Fruit fly (Drosophila melanogaster) whole organism, embryonic: ENCODE results near the gene slmb.

Experiments used
- Antp ChIP-seq: fragments of 200-800 bp; sonication (Bioruptor generic); optimal IDR thresholded peaks from 3 replicates; lab custom pipeline; 2016; ENCODE audit warnings: missing biosample characterization, missing genetic modification characterization
- Atf6 ChIP-seq: fragments of 200-800 bp; sonication (Bioruptor generic); IDR thresholded peaks from 2 replicates; pipeline ENCODE4 v1.3.6; 2022; ENCODE audit warnings: missing biosample characterization, missing genetic modification characterization
- BEAF-32 ChIP-seq: fragments of 200-800 bp; sonication (Bioruptor generic); optimal IDR thresholded peaks from 3 replicates; lab custom pipeline; 2017; ENCODE audit warnings: missing biosample characterization, missing genetic modification characterization, mild to moderate bottlenecking, moderate library complexity, missing genetic modification reagents
- BtbVII ChIP-seq: fragments of 200-800 bp; sonication (Bioruptor generic); optimal IDR thresholded peaks from 3 replicates; lab custom pipeline; 2017; ENCODE audit warnings: missing biosample characterization, mild to moderate bottlenecking, missing genetic modification characterization
- CG10274 ChIP-seq: fragments of 200-800 bp; sonication (Bioruptor generic); optimal IDR thresholded peaks from 3 replicates; lab custom pipeline; 2017; ENCODE audit warnings: missing biosample characterization, mild to moderate bottlenecking, missing genetic modification characterization
- CG12769 ChIP-seq: fragments of 200-800 bp; sonication (Bioruptor generic); optimal IDR thresholded peaks from 2 replicates; lab custom pipeline; 2019; ENCODE audit warnings: missing biosample characterization, mild to moderate bottlenecking, missing genetic modification characterization, moderate library complexity
- CG14050 ChIP-seq: fragments of 200-800 bp; sonication (Bioruptor generic); IDR thresholded peaks from 3 replicates; pipeline ENCODE4 v1.3.6; 2022; ENCODE audit warnings: missing biosample characterization, missing genetic modification characterization
- CG14860 ChIP-seq: fragments of 200-800 bp; sonication (Bioruptor generic); IDR thresholded peaks from 3 replicates; pipeline ENCODE4 v1.3.6; 2022; ENCODE audit warnings: missing biosample characterization, missing genetic modification characterization; ENCODE audit not compliant: partially characterized antibody
- CG17829 ChIP-seq: fragments of 200-800 bp; optimal IDR thresholded peaks from 2 replicates; lab custom pipeline; 2019; ENCODE audit warnings: missing biosample characterization, mild to moderate bottlenecking, missing genetic modification characterization, moderate library complexity
- CG18011 ChIP-seq: fragments of 200-800 bp; sonication (Bioruptor generic); optimal IDR thresholded peaks from 2 replicates; lab custom pipeline; 2017; ENCODE audit warnings: missing biosample characterization, missing genetic modification characterization, mild to moderate bottlenecking, moderate library complexity, missing genotype
- CG18262 ChIP-seq: fragments of 200-800 bp; optimal IDR thresholded peaks from 3 replicates; lab custom pipeline; 2019; ENCODE audit warnings: missing biosample characterization, mild to moderate bottlenecking, missing genetic modification characterization, moderate library complexity
- CG2116 ChIP-seq: fragments of 200-800 bp; sonication (Bioruptor generic); optimal IDR thresholded peaks from 3 replicates; lab custom pipeline; 2018; ENCODE audit warnings: missing biosample characterization, mild to moderate bottlenecking, missing genetic modification characterization
- CG32532 ChIP-seq: fragments of 200-800 bp; sonication (Bioruptor generic); IDR thresholded peaks from 2 replicates; pipeline ENCODE4 v1.3.6; 2022; ENCODE audit warnings: missing biosample characterization, missing genetic modification characterization
- CG34224 ChIP-seq: fragments of 200-800 bp; sonication (Bioruptor generic); IDR thresholded peaks from 3 replicates; pipeline ENCODE4 v1.3.6; 2022; ENCODE audit warnings: missing biosample characterization, missing genetic modification characterization; ENCODE audit not compliant: partially characterized antibody
- CG6791 ChIP-seq: fragments of 200-800 bp; sonication (Bioruptor generic); IDR thresholded peaks from 3 replicates; pipeline ENCODE4 v1.3.6; 2022; ENCODE audit warnings: missing biosample characterization, missing genetic modification characterization; ENCODE audit not compliant: partially characterized antibody
- CG8478 ChIP-seq: fragments of >200 bp; optimal IDR thresholded peaks from 2 replicates; lab custom pipeline; 2018
- CG9797 ChIP-seq: fragments of 200-800 bp; sonication (Bioruptor generic); optimal IDR thresholded peaks from 3 replicates; lab custom pipeline; 2018; ENCODE audit warnings: missing biosample characterization, mild to moderate bottlenecking, missing genetic modification characterization
- CG9932 ChIP-seq: fragments of 200-800 bp; sonication (Bioruptor generic); IDR thresholded peaks from 2 replicates; pipeline ENCODE4 v1.3.6; 2022; ENCODE audit warnings: missing biosample characterization, missing genetic modification characterization
- CoRest ChIP-seq: fragments of 200-800 bp; sonication (Bioruptor generic); optimal IDR thresholded peaks from 3 replicates; lab custom pipeline; 2018; ENCODE audit warnings: missing biosample characterization, mild to moderate bottlenecking, missing genetic modification characterization, moderate library complexity
- D19A ChIP-seq: fragments of 200-800 bp; optimal IDR thresholded peaks from 3 replicates; lab custom pipeline; 2019; ENCODE audit warnings: missing biosample characterization, mild to moderate bottlenecking, missing genetic modification characterization, moderate library complexity
- Dek ChIP-seq: fragments of 200-800 bp; sonication (Bioruptor generic); optimal IDR thresholded peaks from 3 replicates; lab custom pipeline; 2019; ENCODE audit warnings: missing biosample characterization, mild to moderate bottlenecking, missing genetic modification characterization, moderate library complexity
- Doc2 ChIP-seq: fragments of 200-800 bp; sonication (Bioruptor generic); IDR thresholded peaks from 2 replicates; pipeline ENCODE4 v1.3.6; 2022; ENCODE audit warnings: missing biosample characterization, missing genetic modification characterization
- Doc3 ChIP-seq: fragments of 200-800 bp; sonication (Bioruptor generic); IDR thresholded peaks from 3 replicates; pipeline ENCODE4 v1.3.6; 2022; ENCODE audit warnings: missing biosample characterization, missing genetic modification characterization; ENCODE audit not compliant: partially characterized antibody
- Dp ChIP-seq: fragments of 200-800 bp; sonication (Bioruptor generic); optimal IDR thresholded peaks from 2 replicates; lab custom pipeline; 2018; ENCODE audit warnings: missing biosample characterization, mild to moderate bottlenecking, missing genetic modification characterization, moderate library complexity
- HLH54F ChIP-seq: fragments of 200-800 bp; sonication (Bioruptor generic); optimal IDR thresholded peaks from 3 replicates; lab custom pipeline; 2016; ENCODE audit warnings: missing biosample characterization, missing genetic modification characterization
- HmgZ ChIP-seq: fragments of 200-800 bp; sonication (Bioruptor generic); optimal IDR thresholded peaks from 2 replicates; lab custom pipeline; 2018; ENCODE audit warnings: missing biosample characterization, mild to moderate bottlenecking, missing genetic modification characterization
- Hsf ChIP-seq: fragments of 200-800 bp; sonication (Bioruptor generic); optimal IDR thresholded peaks from 3 replicates; lab custom pipeline; 2016; ENCODE audit warnings: missing biosample characterization, missing genetic modification characterization
- Nf-YC ChIP-seq: fragments of 200-800 bp; optimal IDR thresholded peaks from 3 replicates; lab custom pipeline; 2019; ENCODE audit warnings: missing biosample characterization, mild to moderate bottlenecking, missing genetic modification characterization, moderate library complexity
- Opbp ChIP-seq: fragments of 200-800 bp; sonication (Bioruptor generic); IDR thresholded peaks from 3 replicates; pipeline ENCODE4 v1.3.6; 2022; ENCODE audit warnings: missing biosample characterization, missing genetic modification characterization; ENCODE audit not compliant: partially characterized antibody
- Xrp1 ChIP-seq: fragments of 200-800 bp; sonication (Bioruptor generic); IDR thresholded peaks from 2 replicates; pipeline ENCODE4 v1.3.6; 2022; ENCODE audit warnings: missing biosample characterization, missing genetic modification characterization
- amos ChIP-seq: fragments of 200-800 bp; sonication (Bioruptor generic); IDR thresholded peaks from 2 replicates; pipeline ENCODE4 v1.3.6; 2022; ENCODE audit warnings: missing biosample characterization, missing genetic modification characterization; ENCODE audit not compliant: partially characterized antibody
- chinmo ChIP-seq: fragments of 200-800 bp; sonication (Bioruptor generic); IDR thresholded peaks from 4 replicates; pipeline ENCODE4 v1.3.6; 2022; ENCODE audit warnings: missing biosample characterization, missing genetic modification characterization; ENCODE audit not compliant: partially characterized antibody
- da ChIP-seq: fragments of 200-800 bp; sonication (Bioruptor generic); optimal IDR thresholded peaks from 2 replicates; lab custom pipeline; 2016; ENCODE audit warnings: missing biosample characterization, missing genetic modification characterization
- dan ChIP-seq: fragments of 200-800 bp; sonication (Bioruptor generic); IDR thresholded peaks from 2 replicates; pipeline ENCODE4 v1.3.6; 2022; ENCODE audit warnings: missing biosample characterization, missing genetic modification characterization
- exex ChIP-seq: fragments of 200-800 bp; sonication (Bioruptor generic); optimal IDR thresholded peaks from 4 replicates; lab custom pipeline; 2018; ENCODE audit warnings: missing biosample characterization, mild to moderate bottlenecking, missing genetic modification characterization, moderate library complexity
- gsb-n ChIP-seq: fragments of 200-800 bp; sonication (Bioruptor generic); optimal IDR thresholded peaks from 3 replicates; lab custom pipeline; 2018; ENCODE audit warnings: missing biosample characterization, mild to moderate bottlenecking, missing genetic modification characterization
- gt ChIP-seq: fragments of 200-800 bp; sonication (Bioruptor generic); IDR thresholded peaks from 2 replicates; pipeline ENCODE4 v1.3.6; 2022; ENCODE audit warnings: missing biosample characterization, missing genetic modification characterization
- hb ChIP-seq: fragments of 200-800 bp; sonication (Bioruptor generic); IDR thresholded peaks from 3 replicates; pipeline ENCODE4 v1.3.6; 2022; ENCODE audit warnings: missing biosample characterization, missing genetic modification characterization; ENCODE audit not compliant: partially characterized antibody
- hbn ChIP-seq: fragments of 200-800 bp; sonication (Bioruptor generic); IDR thresholded peaks from 2 replicates; pipeline ENCODE4 v1.3.6; 2022; ENCODE audit warnings: missing biosample characterization, missing genetic modification characterization; ENCODE audit not compliant: partially characterized antibody
- her ChIP-seq: fragments of 200-800 bp; sonication (Bioruptor generic); optimal IDR thresholded peaks from 2 replicates; lab custom pipeline; 2016; ENCODE audit warnings: missing biosample characterization, missing genetic modification characterization
- inv ChIP-seq: fragments of 200-800 bp; sonication (Bioruptor generic); IDR thresholded peaks from 2 replicates; pipeline ENCODE4 v1.3.6; 2022; ENCODE audit warnings: missing biosample characterization, missing genetic modification characterization; ENCODE audit not compliant: partially characterized antibody
- lola ChIP-seq, 3 experiments: fragments of >200 bp in 2 of 3; fragments of 200-800 bp in 1 of 3; sonication (Bioruptor generic) in 1 of 3; optimal IDR thresholded peaks; 2 replicates each; lab custom pipeline; 2017 to 2019; ENCODE audit warnings: missing biosample characterization in 3 of 3, missing genetic modification characterization in 3 of 3, mild to moderate bottlenecking in 1 of 3, moderate library complexity in 1 of 3
- mirr ChIP-seq: fragments of 200-800 bp; sonication (Bioruptor generic); optimal IDR thresholded peaks from 3 replicates; lab custom pipeline; 2018; ENCODE audit warnings: missing biosample characterization, mild to moderate bottlenecking, missing genetic modification characterization
- nmo ChIP-seq: fragments of 200-800 bp; sonication (Bioruptor generic); optimal IDR thresholded peaks from 2 replicates; lab custom pipeline; 2018; ENCODE audit warnings: missing biosample characterization, mild to moderate bottlenecking, missing genetic modification characterization, moderate library complexity
- onecut ChIP-seq: fragments of 200-800 bp; sonication (Bioruptor generic); IDR thresholded peaks from 2 replicates; pipeline ENCODE4 v1.3.6; 2022; ENCODE audit warnings: missing biosample characterization, missing genetic modification characterization
- sens ChIP-seq: fragments of 200-800 bp; sonication (Bioruptor generic); peaks from one replicate; lab custom pipeline; 2016; ENCODE audit warnings: missing biosample characterization, missing genetic modification characterization
- vfl ChIP-seq: fragments of 200-800 bp; sonication (Bioruptor generic); optimal IDR thresholded peaks from 2 replicates; lab custom pipeline; 2016; ENCODE audit warnings: missing biosample characterization, missing genetic modification characterization
- vnd ChIP-seq: fragments of 200-800 bp; sonication (Bioruptor generic); IDR thresholded peaks from 3 replicates; pipeline ENCODE4 v1.3.6; 2022; ENCODE audit warnings: missing biosample characterization, missing genetic modification characterization; ENCODE audit not compliant: partially characterized antibody
- zen2 ChIP-seq: fragments of 200-800 bp; sonication (Bioruptor generic); IDR thresholded peaks from 3 replicates; pipeline ENCODE4 v1.3.6; 2022; ENCODE audit warnings: missing biosample characterization, missing genetic modification characterization; ENCODE audit not compliant: partially characterized antibody

The slmb gene

dm6 chr3R:21140458-21140857, 13.2 kb upstream of the slmb start, which contains the start of gene SNF4Agamma (continued):
- TF ChIP-seq hbn (peak; percentile 63), Opbp (GFP tag; lab: Robert Waterston, UW) (peak; percentile 58; the same call in 2 of the 3 replicates), amos (GFP tag; lab: Robert Waterston, UW) (peak; percentile 76; the same call in 1 of the 2 replicates), BEAF-32 (GFP tag; lab: Kevin White, UChicago) (peak; percentile 79), Antp (GFP tag; lab: Kevin White, UChicago) (no peak), CG32532 (GFP tag; lab: Robert Waterston, UW) (peak; percentile 48), Atf6 (GFP tag; lab: Robert Waterston, UW) (peak; percentile 41; the same call in 1 of the 2 replicates), CG18011 (peak; percentile 97), lola (GFP tag; optimal IDR thresholded peaks at IDR 0.05; lab: Kevin White, UChicago) (no peak), sens (GFP tag; lab: Kevin White, UChicago) (peak; percentile 90), Nf-YC (tag; lab: Kevin White, UChicago) (peak; percentile 58), mirr (GFP tag; lab: Kevin White, UChicago) (no peak), CG17829 (tag; lab: Kevin White, UChicago) (peak; percentile 58), CG10274 (GFP tag; lab: Kevin White, UChicago) (no peak), BtbVII (GFP tag; lab: Kevin White, UChicago) (no peak), her (GFP tag; lab: Kevin White, UChicago) (peak; percentile 15), CG2116 (GFP tag; lab: Kevin White, UChicago) (peak; percentile 35), vfl (GFP tag; lab: Kevin White, UChicago) (peak; percentile 15), CG14860 (GFP tag; lab: Robert Waterston, UW) (peak; percentile 44; the same call in 2 of the 3 replicates), Xrp1 (GFP tag; lab: Robert Waterston, UW) (peak; percentile 16; the same call in 1 of the 2 replicates), vnd (GFP tag; lab: Robert Waterston, UW) (peak; percentile 78), D19A (tag; lab: Kevin White, UChicago) (no peak), CG12769 (no peak), HmgZ (peak; percentile 53), Dp (peak; percentile 92), inv (GFP tag; lab: Robert Waterston, UW) (peak; percentile 68), CG18262 (tag; lab: Kevin White, UChicago) (peak; percentile 19), CG9797 (peak; percentile 2), CG6791 (GFP tag; lab: Robert Waterston, UW) (peak; percentile 74; the same call in 2 of the 3 replicates), CG34224 (GFP tag; lab: Robert Waterston, UW) (peak; percentile 65), Dek (peak; percentile 32), HLH54F (GFP tag; lab: Kevin White, UChicago) (peak; percentile 11), onecut (GFP tag; lab: Robert Waterston, UW) (no peak), gsb-n (tag; lab: Kevin White, UChicago) (peak; percentile 67), Doc3 (GFP tag; lab: Robert Waterston, UW) (peak; percentile 81), CG8478 (lab: Kevin White, UChicago) (no peak), CG9932 (peak; percentile 56; the same call in 1 of the 2 replicates), dan (GFP tag; lab: Robert Waterston, UW) (no peak), hb (peak; percentile 51; the same call in 2 of the 3 replicates), CG14050 (GFP tag; lab: Robert Waterston, UW) (no peak), CoRest (peak; percentile 56), nmo (GFP tag; lab: Kevin White, UChicago) (peak; percentile 49), Hsf (GFP tag; lab: Kevin White, UChicago) (peak; percentile 4), exex (tag; lab: Kevin White, UChicago) (no peak), chinmo (GFP tag; lab: Robert Waterston, UW) (0 out of 4 replicates have a peak, but pooled peaks have one; percentile 66), gt (GFP tag; lab: Robert Waterston, UW) (no peak), da (GFP tag; lab: Kevin White, UChicago) (no peak), zen2 (GFP tag; lab: Robert Waterston, UW) (peak; percentile 46; the same call in 1 of the 3 replicates), Doc2 (no peak)
